Fruit fly (Drosophila melanogaster) whole organism, embryonic: ENCODE measurements around the gene phol.

Source experiments
- Abd-B ChIP-seq: fragments of 200-800 bp; sonication (Bioruptor generic); optimal IDR thresholded peaks from 2 replicates; lab custom pipeline; 2018; ENCODE audit warnings: missing biosample characterization, mild to moderate bottlenecking, missing genetic modification characterization, moderate library complexity
- Ada2b ChIP-seq: fragments of 200-800 bp; sonication (Bioruptor generic); IDR thresholded peaks from 2 replicates; pipeline ENCODE4 v1.3.6; 2022; ENCODE audit warnings: missing biosample characterization, missing genetic modification characterization
- Adf1 ChIP-seq: fragments of 200-800 bp; sonication (Bioruptor generic); IDR thresholded peaks from 2 replicates; pipeline ENCODE4 v1.3.6; 2022; ENCODE audit warnings: missing biosample characterization, missing genetic modification characterization
- Atf6 ChIP-seq: fragments of 200-800 bp; sonication (Bioruptor generic); IDR thresholded peaks from 2 replicates; pipeline ENCODE4 v1.3.6; 2022; ENCODE audit warnings: missing biosample characterization, missing genetic modification characterization
- CG10543 ChIP-seq: fragments of 200-800 bp; sonication (Bioruptor generic); optimal IDR thresholded peaks from 3 replicates; lab custom pipeline; 2017; ENCODE audit warnings: missing biosample characterization, mild to moderate bottlenecking, missing genetic modification characterization, moderate library complexity
- CG10654 ChIP-seq: fragments of 200-800 bp; sonication (Bioruptor generic); optimal IDR thresholded peaks from 2 replicates; lab custom pipeline; 2016; ENCODE audit warnings: missing biosample characterization, missing genetic modification characterization
- CG11696 ChIP-seq: fragments of 200-800 bp; sonication (Bioruptor generic); IDR thresholded peaks from 2 replicates; pipeline ENCODE4 v1.3.6; 2022; ENCODE audit warnings: missing biosample characterization, missing genetic modification characterization
- CG14441 ChIP-seq: fragments of 200-800 bp; sonication (Bioruptor generic); IDR thresholded peaks from 2 replicates; pipeline ENCODE4 v1.3.6; 2022; ENCODE audit warnings: missing biosample characterization, missing genetic modification characterization
- CG1603 ChIP-seq: fragments of 200-800 bp; sonication (Bioruptor generic); optimal IDR thresholded peaks from 2 replicates; lab custom pipeline; 2019; ENCODE audit warnings: missing biosample characterization, mild to moderate bottlenecking, missing genetic modification characterization, moderate library complexity
- CG17328 ChIP-seq: fragments of 200-800 bp; sonication (Bioruptor generic); IDR thresholded peaks from 2 replicates; pipeline ENCODE4 v1.3.6; 2022; ENCODE audit warnings: missing biosample characterization, missing genetic modification characterization
- CG17385 ChIP-seq: fragments of 200-800 bp; sonication (Bioruptor generic); optimal IDR thresholded peaks from 3 replicates; lab custom pipeline; 2018; ENCODE audit warnings: missing biosample characterization, mild to moderate bottlenecking, missing genetic modification characterization
- CG18011 ChIP-seq: fragments of 200-800 bp; sonication (Bioruptor generic); optimal IDR thresholded peaks from 2 replicates; lab custom pipeline; 2017; ENCODE audit warnings: missing biosample characterization, missing genetic modification characterization, mild to moderate bottlenecking, moderate library complexity, missing genotype
- CG18476 ChIP-seq: fragments of 200-800 bp; sonication (Bioruptor generic); optimal IDR thresholded peaks from 2 replicates; lab custom pipeline; 2016; ENCODE audit warnings: missing biosample characterization, mild to moderate bottlenecking, missing genetic modification characterization
- CG2678 ChIP-seq: fragments of 200-800 bp; sonication (Bioruptor generic); optimal IDR thresholded peaks from 3 replicates; lab custom pipeline; 2019; ENCODE audit warnings: missing biosample characterization, mild to moderate bottlenecking, missing genetic modification characterization, moderate library complexity
- CG33213 ChIP-seq: fragments of 200-800 bp; sonication (Bioruptor generic); optimal IDR thresholded peaks from 3 replicates; lab custom pipeline; 2016; ENCODE audit warnings: missing biosample characterization, missing genetic modification characterization
- CG3995 ChIP-seq: fragments of 200-800 bp; sonication (Bioruptor generic); optimal IDR thresholded peaks from 3 replicates; lab custom pipeline; 2016; ENCODE audit warnings: missing biosample characterization, missing genetic modification characterization
- CG4854 ChIP-seq: fragments of 200-800 bp; sonication (Bioruptor generic); optimal IDR thresholded peaks from 2 replicates; lab custom pipeline; 2016; ENCODE audit warnings: missing biosample characterization, missing genetic modification characterization, inconsistent platforms
- CG6813 ChIP-seq: fragments of 200-800 bp; sonication (Bioruptor generic); optimal IDR thresholded peaks from 2 replicates; lab custom pipeline; 2017; ENCODE audit warnings: missing biosample characterization, missing genetic modification characterization, mild to moderate bottlenecking, moderate library complexity, missing genetic modification reagents
- CG7556 ChIP-seq: fragments of 200-800 bp; sonication (Bioruptor generic); optimal IDR thresholded peaks from 2 replicates; lab custom pipeline; 2017; ENCODE audit warnings: missing biosample characterization, mild to moderate bottlenecking, missing genetic modification characterization
- CG7963 ChIP-seq: fragments of 200-800 bp; sonication (Bioruptor generic); IDR thresholded peaks from 3 replicates; pipeline ENCODE4 v1.3.6; 2022; ENCODE audit warnings: missing biosample characterization, missing genetic modification characterization; ENCODE audit not compliant: partially characterized antibody
- CG8089 ChIP-seq: fragments of 200-800 bp; sonication (Bioruptor generic); optimal IDR thresholded peaks from 3 replicates; lab custom pipeline; 2016; ENCODE audit warnings: missing biosample characterization, missing genetic modification characterization
- CHES-1-like ChIP-seq: fragments of 200-800 bp; sonication (Bioruptor generic); optimal IDR thresholded peaks from 2 replicates; lab custom pipeline; 2016; ENCODE audit warnings: missing biosample characterization, missing genetic modification characterization
- CTCF ChIP-seq: fragments of 200-800 bp; sonication (Bioruptor generic); optimal IDR thresholded peaks from 2 replicates; lab custom pipeline; 2017; ENCODE audit warnings: missing biosample characterization, mild to moderate bottlenecking, missing genetic modification characterization, moderate library complexity
- Camta ChIP-seq: fragments of 200-800 bp; sonication (Bioruptor generic); optimal IDR thresholded peaks from 2 replicates; lab custom pipeline; 2016; ENCODE audit warnings: missing biosample characterization, missing genetic modification characterization
- E2f2 ChIP-seq: fragments of 200-800 bp; sonication (Bioruptor generic); IDR thresholded peaks from 2 replicates; pipeline ENCODE4 v1.3.6; 2022; ENCODE audit warnings: missing biosample characterization, missing genetic modification characterization
- Ets97D ChIP-seq: fragments of 200-800 bp; sonication (Bioruptor generic); optimal IDR thresholded peaks from 3 replicates; lab custom pipeline; 2016; ENCODE audit warnings: missing biosample characterization, missing genetic modification characterization
- Hr3 ChIP-seq: fragments of 200-800 bp; sonication (Bioruptor generic); optimal IDR thresholded peaks from 3 replicates; lab custom pipeline; 2016; ENCODE audit warnings: missing biosample characterization, missing genetic modification characterization
- Jarid2 ChIP-seq: fragments of 200-800 bp; sonication (Bioruptor generic); optimal IDR thresholded peaks from 3 replicates; lab custom pipeline; 2017; ENCODE audit warnings: mild to moderate bottlenecking, missing biosample characterization, missing genetic modification reagents, missing genetic modification characterization
- Med ChIP-seq: fragments of 200-800 bp; sonication (Bioruptor generic); peaks from one replicate; lab custom pipeline; 2016; ENCODE audit warnings: missing biosample characterization, missing genetic modification characterization, mild to moderate bottlenecking, inconsistent platforms, moderate library complexity
- NfI ChIP-seq: fragments of 200-800 bp; sonication (Bioruptor generic); optimal IDR thresholded peaks from 3 replicates; lab custom pipeline; 2018; ENCODE audit warnings: missing biosample characterization, mild to moderate bottlenecking, missing genetic modification characterization, moderate library complexity
- Optix ChIP-seq: fragments of 200-800 bp; sonication (Bioruptor generic); IDR thresholded peaks from 3 replicates; pipeline ENCODE4 v1.3.6; 2022; ENCODE audit warnings: missing biosample characterization, missing genetic modification characterization
- Pdp1 ChIP-seq, 2 experiments: fragments of 200-800 bp; sonication (Bioruptor generic); optimal IDR thresholded peaks; 3 replicates each; lab custom pipeline; 2016; ENCODE audit warnings: missing biosample characterization in 2 of 2, missing genetic modification characterization in 2 of 2, mild to moderate bottlenecking in 1 of 2, moderate library complexity in 1 of 2
- Trl ChIP-seq, 3 experiments: fragments of >200 bp in 2 of 3; fragments of 200-800 bp in 1 of 3; sonication (Bioruptor generic) in 1 of 3; optimal IDR thresholded peaks; 2 replicates in 1 of 3; 3 replicates in 2 of 3; lab custom pipeline; 2016 to 2017; ENCODE audit warnings: missing biosample characterization in 1 of 3, missing genetic modification characterization in 1 of 3
- Xrp1 ChIP-seq: fragments of 200-800 bp; sonication (Bioruptor generic); IDR thresholded peaks from 2 replicates; pipeline ENCODE4 v1.3.6; 2022; ENCODE audit warnings: missing biosample characterization, missing genetic modification characterization
- bbx ChIP-seq: fragments of 200-800 bp; sonication (Bioruptor generic); IDR thresholded peaks from 2 replicates; pipeline ENCODE4 v1.3.6; 2022; ENCODE audit warnings: missing biosample characterization, missing genetic modification characterization; ENCODE audit not compliant: partially characterized antibody
- crp ChIP-seq, 2 experiments: fragments of 200-800 bp; sonication (Bioruptor generic); optimal IDR thresholded peaks; 2 replicates in 1 of 2; 3 replicates in 1 of 2; lab custom pipeline; 2017; ENCODE audit warnings: missing biosample characterization in 2 of 2, missing genetic modification characterization in 2 of 2, mild to moderate bottlenecking in 1 of 2, moderate library complexity in 1 of 2
- gt ChIP-seq: fragments of 200-800 bp; sonication (Bioruptor generic); IDR thresholded peaks from 2 replicates; pipeline ENCODE4 v1.3.6; 2022; ENCODE audit warnings: missing biosample characterization, missing genetic modification characterization
- inv ChIP-seq: fragments of 200-800 bp; sonication (Bioruptor generic); IDR thresholded peaks from 2 replicates; pipeline ENCODE4 v1.3.6; 2022; ENCODE audit warnings: missing biosample characterization, missing genetic modification characterization; ENCODE audit not compliant: partially characterized antibody
- lbe ChIP-seq: fragments of 200-800 bp; sonication (Bioruptor generic); optimal IDR thresholded peaks from 2 replicates; lab custom pipeline; 2016; ENCODE audit warnings: missing biosample characterization, mild to moderate bottlenecking, missing genetic modification characterization
- mam ChIP-seq: fragments of 200-800 bp; sonication (Bioruptor generic); optimal IDR thresholded peaks from 3 replicates; lab custom pipeline; 2016; ENCODE audit warnings: missing biosample characterization, missing genetic modification characterization
- nau ChIP-seq: fragments of 200-800 bp; sonication (Bioruptor generic); optimal IDR thresholded peaks from 3 replicates; lab custom pipeline; 2017; ENCODE audit warnings: missing biosample characterization, mild to moderate bottlenecking, missing genetic modification characterization, missing genetic modification reagents
- nmo ChIP-seq: fragments of 200-800 bp; sonication (Bioruptor generic); optimal IDR thresholded peaks from 2 replicates; lab custom pipeline; 2018; ENCODE audit warnings: missing biosample characterization, mild to moderate bottlenecking, missing genetic modification characterization, moderate library complexity
- odd ChIP-seq: fragments of 200-800 bp; sonication (Bioruptor generic); optimal IDR thresholded peaks from 2 replicates; lab custom pipeline; 2017; ENCODE audit warnings: missing biosample characterization, mild to moderate bottlenecking, missing genetic modification characterization
- pan ChIP-seq, 4 experiments: fragments of >200 bp in 3 of 4; fragments of 200-800 bp in 1 of 4; sonication (Bioruptor generic) in 1 of 4; optimal IDR thresholded peaks in 3 of 4; IDR thresholded peaks in 1 of 4; 2 replicates each; pipeline versions ENCODE4 v1.3.6 to Lab custom; 2017 to 2022; ENCODE audit warnings: missing biosample characterization in 2 of 4, missing genetic modification characterization in 2 of 4, mixed read lengths in 1 of 4
- peb ChIP-seq: fragments of 200-800 bp; sonication (Bioruptor generic); IDR thresholded peaks from 2 replicates; pipeline ENCODE4 v1.3.6; 2022; ENCODE audit warnings: missing biosample characterization, missing genetic modification characterization
- pfk ChIP-seq: fragments of 200-800 bp; sonication (Bioruptor generic); optimal IDR thresholded peaks from 2 replicates; lab custom pipeline; 2018; ENCODE audit warnings: missing biosample characterization, mild to moderate bottlenecking, missing genetic modification characterization, moderate library complexity
- pho ChIP-seq: fragments of 200-800 bp; sonication (Bioruptor generic); optimal IDR thresholded peaks from 2 replicates; lab custom pipeline; 2016; ENCODE audit warnings: missing biosample characterization, missing genetic modification characterization
- scrt ChIP-seq: fragments of 200-800 bp; sonication (Bioruptor generic); optimal IDR thresholded peaks from 2 replicates; lab custom pipeline; 2018; ENCODE audit warnings: missing biosample characterization, mild to moderate bottlenecking, missing genetic modification characterization, moderate library complexity

Gene phol

DNA sequence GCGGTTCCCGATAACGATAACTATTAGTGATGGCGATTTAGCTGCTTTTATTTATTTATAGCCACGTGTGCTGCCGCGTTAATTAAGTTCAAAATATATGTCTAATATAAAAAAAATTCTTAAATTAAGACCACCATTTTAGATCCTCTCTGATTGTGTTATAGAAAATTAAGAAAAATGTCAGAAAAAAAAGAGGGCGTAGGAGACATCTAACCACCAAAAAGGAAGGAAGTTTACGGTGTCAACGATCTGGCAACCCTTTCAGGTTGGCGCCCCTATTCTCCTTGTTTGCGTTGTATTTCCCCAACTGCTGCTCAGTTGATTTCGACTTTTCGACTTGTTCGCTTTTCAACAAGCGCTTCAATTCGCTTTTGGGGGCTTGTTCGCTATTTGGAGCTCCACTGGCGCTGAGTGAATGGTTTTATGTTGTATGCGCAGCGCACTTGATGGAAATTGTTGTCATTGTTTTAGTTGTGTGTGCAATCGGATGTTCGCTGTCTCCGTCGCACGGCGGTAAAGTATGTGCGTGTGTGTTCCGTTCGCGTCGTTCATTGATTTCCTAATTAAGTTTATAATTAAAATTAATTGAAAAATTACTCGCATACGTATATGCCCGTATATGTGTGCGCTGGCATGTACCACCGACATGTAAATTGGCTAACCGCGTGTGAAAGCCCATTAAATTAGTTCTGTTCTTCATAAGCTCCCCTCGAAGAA is 4.9 kb upstream of the phol start, which contains the start of the genes CG3434 and CG44838 (continued):
- TF ChIP-seq CG7963 (no peak), CTCF (GFP tag; lab: Kevin White, UChicago) (peak; percentile 60), Camta (GFP tag; lab: Kevin White, UChicago) (peak; percentile 35), E2f2 (GFP tag; lab: Robert Waterston, UW) (peak; percentile 78), CG2678 (tag; lab: Kevin White, UChicago) (peak; percentile 83), lbe (peak; percentile 47), CG7556 (GFP tag; lab: Kevin White, UChicago) (peak; percentile 72), Ada2b (GFP tag; lab: Robert Waterston, UW) (peak; percentile 67), CG3995 (peak; percentile 29), nau (GFP tag; lab: Kevin White, UChicago) (peak; percentile 48), scrt (GFP tag; lab: Kevin White, UChicago) (peak; percentile 75), crp (GFP tag; optimal IDR thresholded peaks at IDR 0.05; lab: Kevin White, UChicago) (peak in 1 of 2 experiments; percentile 55), gt (no peak), CG33213 (peak; percentile 55), Ets97D (GFP tag; lab: Kevin White, UChicago) (peak; percentile 78), pfk (GFP tag; lab: Kevin White, UChicago) (no peak), inv (no peak), CG6813 (GFP tag; lab: Kevin White, UChicago) (peak; percentile 7), CHES-1-like (GFP tag; lab: Kevin White, UChicago) (peak; percentile 75), peb (GFP tag; lab: Robert Waterston, UW) (peak; percentile 42), CG4854 (GFP tag; lab: Kevin White, UChicago) (peak; percentile 48), Jarid2 (GFP tag; lab: Kevin White, UChicago) (peak; percentile 81), Pdp1 (GFP tag; optimal IDR thresholded peaks at IDR 0.05; lab: Kevin White, UChicago) (peak; percentile 57 to 65), bbx (GFP tag; lab: Robert Waterston, UW) (peak; percentile 25; the same call in 1 of the 2 replicates), odd (GFP tag; lab: Kevin White, UChicago) (peak; percentile 44), Adf1 (GFP tag; lab: Robert Waterston, UW) (peak; percentile 62), pho (GFP tag; lab: Kevin White, UChicago) (peak; percentile 82), CG14441 (GFP tag; lab: Robert Waterston, UW) (peak; percentile 76), CG18011 (GFP tag; lab: Kevin White, UChicago) (peak; percentile 58), Abd-B (GFP tag; lab: Kevin White, UChicago) (peak; percentile 86), Optix (GFP tag; lab: Robert Waterston, UW) (peak; percentile 59; the same call in 2 of the 3 replicates), CG1603 (tag; lab: Kevin White, UChicago) (no peak), Atf6 (GFP tag; lab: Robert Waterston, UW) (peak; percentile 63; the same call in 1 of the 2 replicates), CG10543 (peak; percentile 91), Med (GFP tag; lab: Kevin White, UChicago) (peak; percentile 92), NfI (GFP tag; lab: Kevin White, UChicago) (peak; percentile 72), nmo (peak; percentile 87), CG18476 (GFP tag; lab: Kevin White, UChicago) (peak; percentile 64), Xrp1 (GFP tag; lab: Robert Waterston, UW) (peak; percentile 86), CG8089 (no peak), CG10654 (GFP tag; lab: Kevin White, UChicago) (peak; percentile 77), CG17328 (GFP tag; lab: Robert Waterston, UW) (peak; percentile 74), Trl (optimal IDR thresholded peaks at IDR 0.05; lab: Kevin White, UChicago) (no peak), Trl (GFP tag; optimal IDR thresholded peaks at IDR 0.05; lab: Kevin White, UChicago) (peak; percentile 53), CG11696 (GFP tag; lab: Robert Waterston, UW) (peak; percentile 38), CG17385 (GFP tag; lab: Kevin White, UChicago) (peak; percentile 73), mam (peak; percentile 76), Hr3 (peak; percentile 82), pan (optimal IDR thresholded peaks at IDR 0.05; lab: Kevin White, UChicago) (no peak), pan (GFP tag; optimal IDR thresholded peaks at IDR 0.05 in 1 of 2, IDR thresholded peaks at IDR 0.05 in 1 of 2) (peak in 1 of 2 experiments; percentile 66)
